Worm (Caenorhabditis elegans) whole organism, young adult: ENCODE data around the gene srx-23.

ENCODE experiments used
- B0336.3 ChIP-seq: fragments of 200-800 bp; sonication (Bioruptor generic); IDR thresholded peaks from 2 replicates; pipeline ENCODE4 v1.3.6; 2022; ENCODE audit warnings: missing genetic modification characterization, missing compliant biosample characterization
- C17E4.6 ChIP-seq: fragments of 200-800 bp; sonication (Bioruptor generic); IDR thresholded peaks from 2 replicates; pipeline ENCODE4 v1.3.6; 2022; ENCODE audit warnings: missing genetic modification reagents, missing genetic modification characterization, missing compliant biosample characterization
- F23B12.7 ChIP-seq: sonication (generic microtip); optimal IDR thresholded peaks from 2 replicates; lab custom pipeline; 2017; ENCODE audit warnings: missing genetic modification characterization, mild to moderate bottlenecking, missing compliant biosample characterization, antibody characterized with exemption, moderate library complexity; ENCODE audit not compliant: insufficient read depth
- F55B11.4 ChIP-seq: sonication (generic microtip); optimal IDR thresholded peaks from 2 replicates; lab custom pipeline; 2016; ENCODE audit warnings: missing compliant biosample characterization, missing genetic modification characterization, borderline replicate concordance; ENCODE audit not compliant: insufficient read depth
- K11D2.4 ChIP-seq: fragments of 200-800 bp; sonication (Bioruptor generic); IDR thresholded peaks from 2 replicates; pipeline ENCODE4 v1.3.6; 2022; ENCODE audit warnings: missing genetic modification reagents, missing genetic modification characterization, missing compliant biosample characterization
- K12H6.12 ChIP-seq: fragments of 200-800 bp; sonication (Bioruptor generic); optimal IDR thresholded peaks from 2 replicates; lab custom pipeline; 2018; ENCODE audit warnings: mild to moderate bottlenecking, missing genetic modification characterization, missing compliant biosample characterization
- T26A5.8 ChIP-seq: sonication (generic microtip); optimal IDR thresholded peaks from 2 replicates; lab custom pipeline; 2016; ENCODE audit warnings: missing genetic modification characterization, missing compliant biosample characterization
- Y53F4B.3 ChIP-seq: fragments of 200-800 bp; sonication (Bioruptor generic); IDR thresholded peaks from 2 replicates; pipeline ENCODE4 v1.3.6; 2022; ENCODE audit warnings: missing genetic modification reagents, missing genetic modification characterization, missing compliant biosample characterization
- Y53G8AR.9 ChIP-seq: fragments of 200-800 bp; sonication (Bioruptor generic); conservative IDR thresholded peaks from 2 replicates; pipeline ENCODE4 v1.3.6; 2022; ENCODE audit warnings: missing genetic modification reagents, missing genetic modification characterization, missing compliant biosample characterization
- Y56A3A.18 ChIP-seq: fragments of 200-800 bp; sonication (Bioruptor generic); IDR thresholded peaks from 2 replicates; pipeline ENCODE4 v1.3.6; 2022; ENCODE audit warnings: missing genetic modification reagents, missing genetic modification characterization, missing compliant biosample characterization
- Y95B8A.8 ChIP-seq: fragments of 200-800 bp; sonication (Bioruptor generic); IDR thresholded peaks from 2 replicates; pipeline ENCODE4 v1.3.6; 2022; ENCODE audit warnings: missing genetic modification reagents, missing genetic modification characterization, missing compliant biosample characterization
- ama-1 ChIP-seq, 3 experiments: fragments of 150-350 bp in 1 of 3; sonication (generic microtip) in 2 of 3; optimal IDR thresholded peaks; 2 replicates each; lab custom pipeline; 2014 to 2018; ENCODE audit warnings: missing biosample characterization in 2 of 3, missing genetic modification characterization in 2 of 3, missing genetic modification reagents in 2 of 3
- ccch-3 ChIP-seq: fragments of 200-800 bp; sonication (Bioruptor generic); optimal IDR thresholded peaks from 2 replicates; lab custom pipeline; 2018; ENCODE audit warnings: mild to moderate bottlenecking, missing genetic modification characterization, missing compliant biosample characterization
- cebp-1 ChIP-seq, 2 experiments: fragments of 200-800 bp in 1 of 2; sonication (Bioruptor generic) in 1 of 2; sonication (generic microtip) in 1 of 2; IDR thresholded peaks in 1 of 2; optimal IDR thresholded peaks in 1 of 2; 2 replicates each; pipeline versions ENCODE4 v1.3.6 to Lab custom; 2017 to 2022; ENCODE audit warnings: missing compliant biosample characterization in 2 of 2, missing genetic modification characterization in 2 of 2, mild to moderate bottlenecking in 1 of 2, missing genetic modification reagents in 1 of 2, moderate library complexity in 1 of 2
- cebp-2 ChIP-seq: fragments of 200-800 bp; sonication (Bioruptor generic); IDR thresholded peaks from 2 replicates; pipeline ENCODE4 v1.3.6; 2022; ENCODE audit warnings: missing genetic modification characterization, missing compliant biosample characterization
- ceh-27 ChIP-seq: fragments of 200-800 bp; sonication (Bioruptor generic); optimal IDR thresholded peaks from 2 replicates; lab custom pipeline; 2018; ENCODE audit warnings: mild to moderate bottlenecking, missing genetic modification characterization, moderate library complexity, missing compliant biosample characterization
- chd-7 ChIP-seq: sonication (generic microtip); optimal IDR thresholded peaks from 2 replicates; lab custom pipeline; 2016; ENCODE audit warnings: mild to moderate bottlenecking, missing genetic modification characterization, moderate library complexity, missing compliant biosample characterization
- hlh-12 ChIP-seq: sonication (generic microtip); optimal IDR thresholded peaks from 2 replicates; lab custom pipeline; 2016; ENCODE audit warnings: missing genetic modification characterization, missing compliant biosample characterization
- lag-1 ChIP-seq: fragments of 200-800 bp; sonication (Bioruptor generic); IDR thresholded peaks from 2 replicates; pipeline ENCODE4 v1.3.6; 2022; ENCODE audit warnings: missing genetic modification reagents, missing genetic modification characterization, missing compliant biosample characterization
- let-607 ChIP-seq, 2 experiments: fragments of 200-800 bp in 1 of 2; sonication (Bioruptor generic) in 1 of 2; sonication (generic microtip) in 1 of 2; optimal IDR thresholded peaks; 2 replicates each; lab custom pipeline; 2016 to 2018; ENCODE audit warnings: mild to moderate bottlenecking in 2 of 2, missing compliant biosample characterization in 2 of 2, missing genetic modification characterization in 2 of 2, moderate library complexity in 2 of 2, missing genotype in 1 of 2
- lin-35 ChIP-seq, 3 experiments: fragments of 150-350 bp in 2 of 3; sonication (generic microtip) in 1 of 3; optimal IDR thresholded peaks; 2 replicates each; lab custom pipeline; 2014 to 2018; ENCODE audit warnings: missing biosample characterization in 3 of 3, missing genetic modification characterization in 3 of 3, missing genetic modification reagents in 3 of 3
- mel-28 ChIP-seq: sonication (generic microtip); optimal IDR thresholded peaks from 2 replicates; lab custom pipeline; 2016; ENCODE audit warnings: borderline replicate concordance, mild to moderate bottlenecking, missing genetic modification characterization, missing compliant biosample characterization
- nfyb-1 ChIP-seq: fragments of 200-800 bp; sonication (Bioruptor generic); IDR thresholded peaks from 2 replicates; pipeline ENCODE4 v1.3.6; 2022; ENCODE audit warnings: missing genetic modification reagents, missing genetic modification characterization, missing compliant biosample characterization
- nhr-120 ChIP-seq: fragments of 200-800 bp; sonication (Bioruptor generic); IDR thresholded peaks from 2 replicates; pipeline ENCODE4 v1.3.6; 2022; ENCODE audit warnings: missing genetic modification characterization, missing compliant biosample characterization
- nhr-80 ChIP-seq: sonication (generic microtip); optimal IDR thresholded peaks from 2 replicates; lab custom pipeline; 2016; ENCODE audit warnings: missing genetic modification characterization, missing compliant biosample characterization
- repo-1 ChIP-seq: sonication (generic microtip); optimal IDR thresholded peaks from 2 replicates; lab custom pipeline; 2017; ENCODE audit warnings: mild to moderate bottlenecking, missing genetic modification characterization, missing compliant biosample characterization
- snpc-3.4 ChIP-seq: sonication (generic microtip); optimal IDR thresholded peaks from 2 replicates; lab custom pipeline; 2017; ENCODE audit warnings: missing genetic modification characterization, mild to moderate bottlenecking, missing compliant biosample characterization, antibody characterized with exemption, moderate library complexity, missing genotype, missing genetic modification reagents
- tlf-1 ChIP-seq: fragments of 200-800 bp; sonication (Bioruptor generic); optimal IDR thresholded peaks from 2 replicates; lab custom pipeline; 2018; ENCODE audit warnings: mild to moderate bottlenecking, missing genetic modification characterization, missing compliant biosample characterization
- zfh-2 ChIP-seq: fragments of 200-800 bp; sonication (Bioruptor generic); conservative IDR thresholded peaks from 2 replicates; pipeline ENCODE4 v1.3.6; 2022; ENCODE audit warnings: missing genetic modification reagents, missing genetic modification characterization, missing compliant biosample characterization
- ztf-26 ChIP-seq: sonication (generic microtip); optimal IDR thresholded peaks from 2 replicates; lab custom pipeline; 2017; ENCODE audit warnings: missing genetic modification characterization, missing compliant biosample characterization
- ztf-28 ChIP-seq: fragments of 200-800 bp; sonication (Bioruptor generic); IDR thresholded peaks from 2 replicates; pipeline ENCODE4 v1.3.6; 2022; ENCODE audit warnings: missing genetic modification reagents, missing genetic modification characterization, missing compliant biosample characterization
- ztf-3 ChIP-seq: fragments of 200-800 bp; sonication (Bioruptor generic); optimal IDR thresholded peaks from 2 replicates; lab custom pipeline; 2018; ENCODE audit warnings: mild to moderate bottlenecking, missing genetic modification characterization, missing compliant biosample characterization
- ztf-6 ChIP-seq: fragments of 200-800 bp; sonication (Bioruptor generic); IDR thresholded peaks from 2 replicates; pipeline ENCODE4 v1.3.6; 2022; ENCODE audit warnings: missing genetic modification reagents, missing genetic modification characterization, missing compliant biosample characterization

srx-23 gene

DNA sequence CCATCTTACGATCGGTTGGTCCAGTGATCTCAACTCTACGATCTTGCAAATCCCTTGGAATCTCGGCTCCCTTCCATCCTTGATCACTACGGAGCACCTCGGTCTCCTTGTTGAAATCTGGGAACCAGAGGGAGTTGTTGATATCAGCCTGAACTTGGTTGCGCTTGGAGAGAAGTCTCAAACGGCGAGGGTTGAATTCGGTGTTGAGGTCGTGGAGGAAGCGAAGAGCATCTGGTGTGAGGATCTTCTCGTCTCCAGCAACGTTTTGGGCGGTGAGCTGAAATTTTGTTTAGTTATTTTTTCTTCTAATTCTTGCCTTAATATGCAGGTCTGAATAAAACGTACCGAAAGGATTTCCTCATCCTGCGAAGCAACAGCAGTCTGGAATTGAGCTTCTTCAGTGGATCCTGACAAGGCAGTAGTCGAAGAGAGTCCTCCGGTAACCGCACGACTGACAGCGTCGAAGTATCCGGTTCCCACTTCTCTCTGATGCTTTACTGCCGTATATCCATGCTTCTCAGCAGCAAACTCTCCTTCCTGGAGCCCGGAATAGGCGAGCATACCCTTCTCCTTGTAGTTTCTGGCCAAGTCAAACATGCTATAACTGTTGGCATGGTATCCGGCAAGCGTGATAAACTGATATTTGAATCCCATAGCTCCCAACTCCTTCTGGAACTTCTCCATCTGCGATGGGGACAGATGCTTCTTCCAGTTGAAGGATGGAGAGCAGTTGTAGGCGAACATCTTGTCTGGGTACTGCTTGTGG lies 43.9 kb downstream of the srx-23 start (continued):
- no peak for TF ChIP-seq snpc-3.4 (tag; lab: Kevin White, UChicago)
- peak in 1 of 3 experiments; percentile 31 for TF ChIP-seq lin-35 (GFP tag; optimal IDR thresholded peaks at IDR 0.05; lab: Kevin White, UChicago)
- TF ChIP-seq zfh-2, result 0 out of 2 replicates have a peak, but pooled peaks have one; percentile 27
- peak; percentile 64 for TF ChIP-seq Y53G8AR.9 (GFP tag; lab: Robert Waterston, UW)
- TF ChIP-seq nhr-80, result no peak
- TF ChIP-seq cebp-2, result no peak
- TF ChIP-seq K11D2.4, result no peak
- TF ChIP-seq Y56A3A.18 (GFP tag; lab: Robert Waterston, UW), result 0 out of 2 replicates have a peak, but pooled peaks have one; percentile 8
- TF ChIP-seq ztf-3 (GFP tag; lab: Kevin White, UChicago), result peak; percentile 15

ce11 chrV:726573-727483 lies 44.7 kb downstream of the srx-23 start:
- TF ChIP-seq ztf-28 (GFP tag; lab: Robert Waterston, UW) (0 out of 2 replicates have a peak, but pooled peaks have one; percentile 10), Y56A3A.18 (GFP tag; lab: Robert Waterston, UW) (peak; percentile 41; the same call in 1 of the 2 replicates), ceh-27 (GFP tag; lab: Kevin White, UChicago) (no peak), ztf-6 (no peak), Y95B8A.8 (GFP tag; lab: Robert Waterston, UW) (peak; percentile 18; the same call in 1 of the 2 replicates), let-607 (tag; optimal IDR thresholded peaks at IDR 0.05; lab: Kevin White, UChicago) (peak; percentile 0 to 33), ama-1 (optimal IDR thresholded peaks at IDR 0.05; lab: Kevin White, UChicago) (peak; percentile 38), ama-1 (GFP tag; optimal IDR thresholded peaks at IDR 0.05; lab: Kevin White, UChicago) (no peak), chd-7 (no peak), ztf-26 (tag; lab: Kevin White, UChicago) (no peak), K12H6.12 (tag; lab: Kevin White, UChicago) (peak; percentile 1), cebp-1 (GFP tag; IDR thresholded peaks at IDR 0.05; lab: Robert Waterston, UW) (no peak; the same call in 1 of the 2 replicates), cebp-1 (tag; optimal IDR thresholded peaks at IDR 0.05; lab: Kevin White, UChicago) (no peak), hlh-12 (no peak), B0336.3 (GFP tag; lab: Robert Waterston, UW) (peak; percentile 7; the same call in 1 of the 2 replicates), repo-1 (no peak), tlf-1 (no peak), F55B11.4 (tag; lab: Kevin White, UChicago) (no peak), Y53F4B.3 (GFP tag; lab: Robert Waterston, UW) (no peak), lag-1 (GFP tag; lab: Robert Waterston, UW) (no peak), K11D2.4 (peak; percentile 32; the same call in 1 of the 2 replicates), T26A5.8 (tag; lab: Kevin White, UChicago) (no peak), C17E4.6 (GFP tag; lab: Robert Waterston, UW) (no peak), mel-28 (tag; lab: Kevin White, UChicago) (no peak), ccch-3 (no peak), nhr-80 (peak; percentile 29), nhr-120 (GFP tag; lab: Robert Waterston, UW) (0 out of 2 replicates have a peak, but pooled peaks have one; percentile 56), nfyb-1 (GFP tag; lab: Robert Waterston, UW) (peak; percentile 10; the same call in 1 of the 2 replicates), Y53G8AR.9 (GFP tag; lab: Robert Waterston, UW) (peak; percentile 35; the same call in 1 of the 2 replicates), F23B12.7 (no peak)
